Fruit fly (Drosophila melanogaster): ENCODE data around the gene VhaAC39-2.

DNA sequence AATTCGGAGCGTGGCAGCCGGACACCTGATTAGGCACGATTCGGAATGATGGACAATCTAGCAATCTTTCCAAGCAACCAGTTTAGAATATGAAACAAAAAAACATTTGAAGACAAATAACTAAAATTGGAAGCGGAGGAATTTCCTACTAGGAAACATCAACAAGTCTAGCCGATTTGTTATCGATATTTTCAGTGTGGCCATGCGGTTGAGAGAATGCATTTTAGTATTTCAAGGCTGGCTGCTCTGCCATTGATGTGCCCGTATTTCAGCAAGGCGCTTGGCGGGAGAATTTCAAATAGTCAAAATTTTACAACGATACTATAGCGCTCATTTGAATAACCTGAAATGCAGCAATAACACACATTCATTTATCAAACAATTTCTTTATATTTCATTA is 31.3 kb downstream of the VhaAC39-2 start, which contains the start of gene CG31457:
- TF ChIP-seq Hey (tag; optimal IDR thresholded peaks at IDR 0.05) (no peak), H2.0 (GFP tag; IDR thresholded peaks at IDR 0.05) (no peak)

All from whole organism, embryonic.